Worm (Caenorhabditis elegans): ENCODE data around the gene cox-18.

- TF ChIP-seq snpc-4 (tag; optimal IDR thresholded peaks at IDR 0.05) (no peak), nhr-11 (tag; optimal IDR thresholded peaks at IDR 0.05) (no peak), mdl-1 (tag; optimal IDR thresholded peaks at IDR 0.05) (no peak), nhr-25 (tag; optimal IDR thresholded peaks at IDR 0.05) (no peak), lin-15B (tag; optimal IDR thresholded peaks at IDR 0.05) (no peak), ztf-11 (tag; optimal IDR thresholded peaks at IDR 0.05) (no peak), ama-1 (optimal IDR thresholded peaks at IDR 0.05) (no peak), eor-1 (tag; optimal IDR thresholded peaks at IDR 0.05) (no peak), ceh-82 (tag; optimal IDR thresholded peaks at IDR 0.05) (no peak), skn-1 (tag; optimal IDR thresholded peaks at IDR 0.05) (no peak), nhr-76 (tag; optimal IDR thresholded peaks at IDR 0.05) (no peak), zag-1 (tag; optimal IDR thresholded peaks at IDR 0.05) (no peak)
These were observed 34.2 kb upstream of the cox-18 start for ce11 chrIV:1063058-1063457.
